Worm (Caenorhabditis elegans): ENCODE data around the gene C33F10.4.

DNA sequence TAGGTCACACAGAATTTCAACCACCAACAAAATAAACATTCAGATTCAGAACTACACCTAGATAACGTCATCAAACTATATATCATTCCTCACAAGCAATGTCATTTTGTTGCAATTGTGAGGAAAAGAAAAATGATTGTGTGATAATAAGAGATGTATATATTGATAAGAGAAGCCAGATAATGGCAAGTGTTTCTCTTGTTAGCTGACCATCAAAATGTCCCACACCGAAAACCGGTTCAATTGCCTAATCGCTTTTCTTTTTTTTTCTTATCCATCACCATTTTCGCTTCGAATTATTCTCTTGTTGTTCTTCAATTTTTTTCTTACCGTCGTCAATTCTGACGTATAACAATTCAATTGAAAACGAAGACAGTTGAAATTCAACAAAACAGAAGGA is 23.1 kb upstream of the C33F10.4 start:
- TF ChIP-seq mep-1 (tag; optimal IDR thresholded peaks at IDR 0.05) (no peak), nhr-237 (tag; optimal IDR thresholded peaks at IDR 0.05) (no peak), unc-39 (tag; optimal IDR thresholded peaks at IDR 0.05) (no peak)
